Fruit fly (Drosophila melanogaster) whole organism, pupa: ENCODE data around the gene sad.

ENCODE experiments used
- CG15710 ChIP-seq: fragments of 200-800 bp; sonication (Bioruptor generic); optimal IDR thresholded peaks from 2 replicates; lab custom pipeline; 2018; ENCODE audit warnings: missing biosample characterization, mild to moderate bottlenecking, missing genetic modification characterization, moderate library complexity
- rn ChIP-seq: fragments of 200-800 bp; sonication (Bioruptor generic); IDR thresholded peaks from 2 replicates; pipeline ENCODE4 v1.3.6; 2022; ENCODE audit warnings: missing biosample characterization, missing genetic modification characterization

DNA sequence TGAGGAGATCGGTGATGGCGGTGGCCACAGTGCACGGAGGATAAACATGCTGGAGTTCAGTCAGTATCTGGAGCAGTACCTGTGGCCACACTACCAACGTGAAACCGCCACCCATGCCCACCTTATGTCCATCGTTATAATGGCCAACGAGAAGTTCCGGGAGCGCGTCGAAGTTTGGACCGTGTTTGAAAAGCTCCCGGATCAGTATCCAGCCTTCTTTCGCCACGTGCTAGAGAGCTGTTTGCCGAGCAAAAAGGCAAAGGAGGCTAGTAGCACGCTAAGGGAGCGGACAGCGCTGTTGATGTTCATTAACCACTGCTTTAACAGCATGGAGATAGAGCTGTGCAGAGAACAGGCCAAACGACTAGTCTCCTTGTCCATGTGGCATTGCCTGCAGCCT lies 6.1 kb downstream of the sad start:
- no peak for TF ChIP-seq rn (GFP tag; lab: Robert Waterston, UW)
- no peak for TF ChIP-seq CG15710
